Worm (Caenorhabditis elegans) whole organism, L2 larva: ENCODE measurements around the gene srm-1.

ENCODE experiments used
- C34F6.9 ChIP-seq: fragments of 150-350 bp; optimal IDR thresholded peaks from 2 replicates; lab custom pipeline; 2014; ENCODE audit warnings: missing biosample characterization, missing genetic modification characterization
- F13H6.1 ChIP-seq: sonication (generic microtip); optimal IDR thresholded peaks from 2 replicates; lab custom pipeline; 2016; ENCODE audit warnings: missing genetic modification characterization, missing compliant biosample characterization
- Y55F3AM.14 ChIP-seq: fragments of 200-800 bp; sonication (Bioruptor generic); optimal IDR thresholded peaks from 2 replicates; lab custom pipeline; 2018; ENCODE audit warnings: mild to moderate bottlenecking, missing genetic modification characterization, missing compliant biosample characterization
- ZK546.5 ChIP-seq: sonication (generic microtip); optimal IDR thresholded peaks from 2 replicates; lab custom pipeline; 2017; ENCODE audit warnings: missing biosample characterization, missing genetic modification characterization
- alr-1 ChIP-seq: fragments of 150-350 bp; optimal IDR thresholded peaks from 2 replicates; lab custom pipeline; 2014; ENCODE audit warnings: missing biosample characterization, missing genetic modification characterization
- aly-2 ChIP-seq: fragments of 150-350 bp; optimal IDR thresholded peaks from 2 replicates; lab custom pipeline; 2014; ENCODE audit warnings: missing biosample characterization, missing genetic modification characterization
- ama-1 ChIP-seq: fragments of 150-350 bp; optimal IDR thresholded peaks from 2 replicates; lab custom pipeline; 2018; ENCODE audit warnings: inconsistent platforms
- blmp-1 ChIP-seq: sonication (generic microtip); optimal IDR thresholded peaks from 2 replicates; lab custom pipeline; 2017; ENCODE audit warnings: missing genetic modification characterization, mild to moderate bottlenecking, missing compliant biosample characterization, antibody characterized with exemption, moderate library complexity; ENCODE audit not compliant: insufficient read depth
- ceh-16 ChIP-seq: fragments of 150-350 bp; optimal IDR thresholded peaks from 2 replicates; lab custom pipeline; 2014; ENCODE audit warnings: missing biosample characterization, missing genetic modification characterization
- ceh-82 ChIP-seq: fragments of 150-350 bp; optimal IDR thresholded peaks from 2 replicates; lab custom pipeline; 2014; ENCODE audit warnings: missing biosample characterization, missing genetic modification characterization
- dmd-4 ChIP-seq: sonication (generic microtip); optimal IDR thresholded peaks from 2 replicates; lab custom pipeline; 2017; ENCODE audit warnings: missing biosample characterization, missing genetic modification characterization
- egl-27 ChIP-seq: sonication (generic microtip); optimal IDR thresholded peaks from 3 replicates; lab custom pipeline; 2017; ENCODE audit warnings: missing biosample characterization, missing genetic modification reagents, missing genetic modification characterization
- elt-3 ChIP-seq: sonication (generic microtip); optimal IDR thresholded peaks from 2 replicates; lab custom pipeline; 2017; ENCODE audit warnings: missing biosample characterization, missing genetic modification characterization
- fos-1 ChIP-seq: fragments of 150-350 bp; optimal IDR thresholded peaks from 2 replicates; lab custom pipeline; 2014; ENCODE audit warnings: missing biosample characterization, missing genetic modification characterization
- lin-11 ChIP-seq: fragments of 150-350 bp; sonication (generic microtip); optimal IDR thresholded peaks from 2 replicates; lab custom pipeline; 2014; ENCODE audit warnings: missing biosample characterization, missing genetic modification characterization, inconsistent platforms, mixed read lengths
- lin-13 ChIP-seq: fragments of 150-350 bp; optimal IDR thresholded peaks from 2 replicates; lab custom pipeline; 2014; ENCODE audit warnings: missing biosample characterization, missing genetic modification reagents, missing genetic modification characterization
- lsy-2 ChIP-seq, 2 experiments: fragments of 150-350 bp in 1 of 2; sonication (generic microtip) in 1 of 2; optimal IDR thresholded peaks; 2 replicates each; lab custom pipeline; 2014 to 2017; ENCODE audit warnings: missing biosample characterization in 2 of 2, missing genetic modification characterization in 2 of 2
- mbf-1 ChIP-seq: sonication (generic microtip); optimal IDR thresholded peaks from 2 replicates; lab custom pipeline; 2017; ENCODE audit warnings: missing biosample characterization, missing genetic modification characterization
- mdl-1 ChIP-seq, 2 experiments: fragments of 150-350 bp in 1 of 2; sonication (generic microtip) in 1 of 2; optimal IDR thresholded peaks; 2 replicates each; lab custom pipeline; 2017; ENCODE audit warnings: missing biosample characterization in 2 of 2, missing genetic modification characterization in 2 of 2
- nhr-10 ChIP-seq: sonication (generic microtip); optimal IDR thresholded peaks from 2 replicates; lab custom pipeline; 2017; ENCODE audit warnings: missing biosample characterization, missing genetic modification characterization
- nhr-12 ChIP-seq: fragments of 150-350 bp; optimal IDR thresholded peaks from 2 replicates; lab custom pipeline; 2014; ENCODE audit warnings: missing biosample characterization, missing genetic modification characterization
- nhr-129 ChIP-seq: fragments of 150-350 bp; optimal IDR thresholded peaks from 2 replicates; lab custom pipeline; 2014; ENCODE audit warnings: missing biosample characterization, missing genetic modification characterization
- nhr-21 ChIP-seq: fragments of 150-350 bp; optimal IDR thresholded peaks from 2 replicates; lab custom pipeline; 2014; ENCODE audit warnings: missing biosample characterization, missing genetic modification characterization
- nhr-23 ChIP-seq: fragments of 150-350 bp; optimal IDR thresholded peaks from 2 replicates; lab custom pipeline; 2014; ENCODE audit warnings: missing biosample characterization, missing genetic modification reagents, missing genetic modification characterization
- nhr-237 ChIP-seq: fragments of 150-350 bp; optimal IDR thresholded peaks from 2 replicates; lab custom pipeline; 2014; ENCODE audit warnings: missing biosample characterization, missing genetic modification characterization
- nhr-25 ChIP-seq: fragments of 150-350 bp; sonication (generic microtip); optimal IDR thresholded peaks from 3 replicates; lab custom pipeline; 2014; ENCODE audit warnings: missing biosample characterization, missing genetic modification characterization
- nhr-6 ChIP-seq: fragments of 150-350 bp; optimal IDR thresholded peaks from 2 replicates; lab custom pipeline; 2014; ENCODE audit warnings: missing biosample characterization, missing genetic modification characterization
- nhr-77 ChIP-seq: fragments of 150-350 bp; optimal IDR thresholded peaks from 2 replicates; lab custom pipeline; 2014; ENCODE audit warnings: missing biosample characterization, missing genetic modification characterization
- peb-1 ChIP-seq: fragments of 150-350 bp; optimal IDR thresholded peaks from 2 replicates; lab custom pipeline; 2014; ENCODE audit warnings: missing biosample characterization, missing genetic modification characterization
- skn-1 ChIP-seq: sonication (generic microtip); optimal IDR thresholded peaks from 2 replicates; lab custom pipeline; 2017; ENCODE audit warnings: missing biosample characterization, missing genetic modification characterization
- sma-3 ChIP-seq: sonication (generic microtip); optimal IDR thresholded peaks from 2 replicates; lab custom pipeline; 2016; ENCODE audit warnings: missing genetic modification reagents, missing genetic modification characterization, missing compliant biosample characterization
- sma-9 ChIP-seq, 2 experiments: fragments of 150-350 bp in 1 of 2; sonication (generic microtip) in 1 of 2; optimal IDR thresholded peaks; 2 replicates each; lab custom pipeline; 2014 to 2016; ENCODE audit warnings: missing genetic modification characterization in 2 of 2, mild to moderate bottlenecking in 1 of 2, missing biosample characterization in 1 of 2, missing compliant biosample characterization in 1 of 2, missing genetic modification reagents in 1 of 2, moderate library complexity in 1 of 2
- snpc-4 ChIP-seq: fragments of 150-350 bp; optimal IDR thresholded peaks from 2 replicates; lab custom pipeline; 2014; ENCODE audit warnings: missing biosample characterization, missing genetic modification characterization
- unc-39 ChIP-seq: fragments of 150-350 bp; optimal IDR thresholded peaks from 2 replicates; lab custom pipeline; 2014; ENCODE audit warnings: missing biosample characterization, missing genetic modification characterization
- unc-55 ChIP-seq: fragments of 150-350 bp; sonication (generic microtip); optimal IDR thresholded peaks from 3 replicates; lab custom pipeline; 2014; ENCODE audit warnings: missing biosample characterization, missing genetic modification reagents, missing genetic modification characterization
- zag-1 ChIP-seq: fragments of 150-350 bp; optimal IDR thresholded peaks from 2 replicates; lab custom pipeline; 2014; ENCODE audit warnings: missing biosample characterization, missing genetic modification characterization
- ztf-1 ChIP-seq: fragments of 200-800 bp; sonication (Bioruptor generic); conservative IDR thresholded peaks from 2 replicates; pipeline ENCODE4 v1.3.6; 2022; ENCODE audit warnings: missing genetic modification characterization, missing compliant biosample characterization
- ztf-11 ChIP-seq: sonication (generic microtip); optimal IDR thresholded peaks from 2 replicates; lab custom pipeline; 2017; ENCODE audit warnings: missing biosample characterization, missing genetic modification characterization
- ztf-4 ChIP-seq: fragments of 150-350 bp; optimal IDR thresholded peaks from 2 replicates; lab custom pipeline; 2014; ENCODE audit warnings: missing biosample characterization, missing genetic modification characterization

srm-1 gene

DNA sequence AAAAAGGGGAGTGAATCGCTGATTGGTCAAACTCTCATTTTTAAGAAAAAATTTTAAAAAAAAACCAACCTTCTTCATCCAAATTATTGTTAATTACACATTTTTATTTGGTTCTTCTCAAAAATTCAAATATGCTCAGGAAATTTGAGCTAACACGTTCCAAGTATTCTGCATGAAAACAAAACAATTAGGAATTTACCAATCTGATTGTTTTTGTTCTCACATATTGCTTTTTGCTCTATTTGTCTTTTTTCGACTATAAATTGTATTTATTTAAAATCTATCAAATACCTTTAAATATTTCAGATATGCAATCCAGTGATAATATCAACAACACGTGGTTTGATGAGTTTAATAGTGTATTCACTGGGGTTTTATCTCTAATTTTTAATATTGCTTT lies at the start of gene srm-1:
Gene srm-1, plus strand, starts transcription at position 301 of the 400 bp plus-strand sequence.
- TF ChIP-seq nhr-23: no peak
- TF ChIP-seq lsy-2 (tag; optimal IDR thresholded peaks at IDR 0.05; lab: Kevin White, UChicago): no peak
- no peak for TF ChIP-seq fos-1
- no peak for TF ChIP-seq ama-1
- TF ChIP-seq nhr-237 (tag; lab: Kevin White, UChicago): no peak
- TF ChIP-seq F13H6.1 (tag; lab: Kevin White, UChicago): no peak
- no peak for TF ChIP-seq Y55F3AM.14
- TF ChIP-seq dmd-4 (tag; lab: Kevin White, UChicago): no peak
- TF ChIP-seq nhr-6 (tag; lab: Kevin White, UChicago): no peak
- TF ChIP-seq nhr-129 (tag; lab: Kevin White, UChicago): no peak
- TF ChIP-seq unc-39 (tag; lab: Kevin White, UChicago): no peak
- no peak for TF ChIP-seq nhr-77 (tag; lab: Kevin White, UChicago)
- TF ChIP-seq peb-1: no peak
- no peak for TF ChIP-seq nhr-25 (tag; lab: Kevin White, UChicago)
- TF ChIP-seq skn-1 (tag; lab: Kevin White, UChicago): no peak
- TF ChIP-seq alr-1 (tag; lab: Kevin White, UChicago): no peak
- no peak for TF ChIP-seq zag-1 (tag; lab: Kevin White, UChicago)
- no peak for TF ChIP-seq sma-9 (GFP tag; optimal IDR thresholded peaks at IDR 0.05; lab: Kevin White, UChicago)
- TF ChIP-seq sma-9 (tag; optimal IDR thresholded peaks at IDR 0.05; lab: Kevin White, UChicago): no peak

DNA sequence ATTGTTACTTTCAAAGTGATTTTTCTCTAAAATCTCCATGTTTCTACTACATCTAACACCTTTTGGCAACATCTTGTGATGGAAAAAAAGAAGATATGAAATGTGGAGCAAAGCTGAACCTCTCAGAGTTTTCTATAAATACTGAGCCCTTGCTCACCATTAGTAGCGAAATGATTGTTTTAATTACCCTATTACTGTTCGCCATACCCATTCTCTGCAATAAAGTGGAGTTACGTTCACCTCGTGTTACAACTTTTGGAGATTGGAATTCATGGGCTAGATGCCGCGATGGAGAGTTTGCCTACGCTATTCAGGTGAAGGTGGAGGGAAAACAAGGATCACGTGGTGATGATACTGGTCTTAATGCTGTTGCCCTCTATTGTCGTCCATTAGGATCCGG lies 48.5 kb upstream of the srm-1 start, which contains the start of gene txt-3:
Gene txt-3, plus strand, starts transcription at position 125 of the 400 bp plus-strand sequence.
- TF ChIP-seq mdl-1 (tag; optimal IDR thresholded peaks at IDR 0.05; lab: Kevin White, UChicago): no peak
- no peak for TF ChIP-seq ceh-16 (tag; lab: Kevin White, UChicago)

DNA sequence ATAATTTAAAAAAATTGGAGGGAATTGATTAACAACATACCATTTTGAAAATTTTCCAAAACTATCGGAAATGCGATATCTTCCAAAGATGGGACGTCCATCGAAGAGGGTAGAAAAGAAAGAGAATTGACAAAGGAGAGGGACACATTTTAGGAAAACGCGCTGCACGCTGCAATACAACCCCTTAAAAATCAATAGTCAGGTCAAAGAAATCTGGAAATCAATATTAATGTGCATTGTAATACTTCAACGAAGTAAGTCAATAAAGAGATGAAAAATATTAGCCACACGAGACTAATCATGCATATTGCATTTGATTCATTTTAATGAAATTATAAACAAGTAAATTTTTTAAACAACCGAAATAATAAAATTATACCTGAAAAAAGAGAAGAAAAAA lies 42.9 kb upstream of the srm-1 start, which contains the start of gene Y9C9A.13:
Gene Y9C9A.13, minus strand, starts transcription at position 101 of the 400 bp plus-strand sequence.
- TF ChIP-seq zag-1 (tag; lab: Kevin White, UChicago): no peak
- TF ChIP-seq nhr-237 (tag; lab: Kevin White, UChicago): no peak
- no peak for TF ChIP-seq ZK546.5 (tag; lab: Kevin White, UChicago)
- TF ChIP-seq mbf-1 (tag; lab: Kevin White, UChicago): no peak
- TF ChIP-seq unc-39 (tag; lab: Kevin White, UChicago): no peak
- no peak for TF ChIP-seq nhr-12 (tag; lab: Kevin White, UChicago)
- TF ChIP-seq blmp-1: no peak
- TF ChIP-seq ztf-1 (GFP tag; lab: Robert Waterston, UW): no peak
- TF ChIP-seq F13H6.1 (tag; lab: Kevin White, UChicago): no peak
- no peak for TF ChIP-seq ceh-82 (tag; lab: Kevin White, UChicago)
- no peak for TF ChIP-seq nhr-25 (tag; lab: Kevin White, UChicago)
- no peak for TF ChIP-seq egl-27 (tag; lab: Kevin White, UChicago)

DNA sequence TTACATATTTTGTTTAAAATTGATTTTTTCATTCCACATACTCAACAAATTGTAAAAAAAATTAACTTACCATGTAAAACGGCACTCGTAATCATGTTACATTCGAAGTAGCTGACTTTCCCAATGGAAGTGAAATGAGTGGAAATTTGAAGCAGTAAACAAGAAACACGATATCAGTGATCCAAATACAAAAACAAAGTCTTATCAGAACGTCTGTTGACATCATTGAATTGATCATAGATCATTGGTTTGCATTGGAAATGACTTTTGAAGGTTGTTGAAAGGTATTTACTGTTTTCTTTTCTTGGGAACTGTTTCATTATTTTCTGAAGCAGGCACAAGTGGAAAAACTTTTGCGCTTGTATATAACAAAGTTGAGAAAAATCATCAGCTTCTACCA lies 36.3 kb upstream of the srm-1 start, which contains the start of gene Y9C9A.16:
Gene Y9C9A.16, minus strand, starts transcription at position 131 of the 400 bp plus-strand sequence.
- TF ChIP-seq elt-3 (tag; lab: Kevin White, UChicago) (no peak), snpc-4 (tag; lab: Kevin White, UChicago) (no peak), nhr-21 (no peak), F13H6.1 (tag; lab: Kevin White, UChicago) (no peak), dmd-4 (tag; lab: Kevin White, UChicago) (no peak), nhr-10 (tag; lab: Kevin White, UChicago) (no peak), ztf-4 (tag; lab: Kevin White, UChicago) (no peak)
- TF ChIP-seq, all 48 proteins: peak for 0

DNA sequence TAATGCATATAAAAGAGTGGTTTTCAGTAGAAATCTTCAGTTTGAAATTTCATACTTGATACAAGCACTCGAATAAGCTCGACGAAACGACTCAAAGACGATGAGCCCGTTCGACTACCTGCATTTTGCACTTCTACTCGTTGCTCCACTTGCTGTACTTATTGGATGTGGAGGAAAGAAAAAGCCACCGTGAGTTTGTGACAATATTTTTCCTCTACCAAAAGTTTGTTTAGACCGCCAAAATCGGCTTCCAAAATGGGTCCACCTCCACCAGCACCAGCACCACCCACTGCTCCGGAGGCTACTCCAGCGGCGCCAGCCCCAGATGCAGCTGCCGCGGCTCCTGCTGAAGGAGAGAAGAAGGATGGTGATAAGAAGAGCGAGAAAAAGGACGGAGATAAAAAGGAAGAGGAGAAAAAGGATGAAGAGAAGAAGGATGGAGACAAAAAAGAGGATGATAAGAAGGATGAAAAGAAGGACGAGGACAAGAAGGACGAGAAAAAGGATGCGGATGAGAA lies 35.1 kb upstream of the srm-1 start, which contains the start of gene E03H12.5:
Gene E03H12.5, plus strand, starts transcription at position 51 of the 518 bp plus-strand sequence.
- TF ChIP-seq fos-1: no peak
- TF ChIP-seq peb-1: no peak
- TF ChIP-seq lin-13: no peak
- TF ChIP-seq lin-11 (tag; lab: Kevin White, UChicago): no peak
- no peak for TF ChIP-seq ZK546.5 (tag; lab: Kevin White, UChicago)
- no peak for TF ChIP-seq ztf-11 (tag; lab: Kevin White, UChicago)
- TF ChIP-seq snpc-4 (tag; lab: Kevin White, UChicago): no peak
- no peak for TF ChIP-seq sma-9 (GFP tag; optimal IDR thresholded peaks at IDR 0.05; lab: Kevin White, UChicago)
- TF ChIP-seq sma-9 (tag; optimal IDR thresholded peaks at IDR 0.05; lab: Kevin White, UChicago): no peak
- TF ChIP-seq elt-3 (tag; lab: Kevin White, UChicago): no peak
- no peak for TF ChIP-seq C34F6.9
- TF ChIP-seq ceh-16 (tag; lab: Kevin White, UChicago): no peak
- no peak for TF ChIP-seq aly-2 (tag; lab: Kevin White, UChicago)
- no peak for TF ChIP-seq skn-1 (tag; lab: Kevin White, UChicago)
- TF ChIP-seq unc-55 (GFP tag; lab: Kevin White, UChicago): no peak
- no peak for TF ChIP-seq blmp-1
- no peak for TF ChIP-seq F13H6.1 (tag; lab: Kevin White, UChicago)
- TF ChIP-seq mdl-1 (tag; optimal IDR thresholded peaks at IDR 0.05; lab: Kevin White, UChicago): no peak
- TF ChIP-seq sma-3: no peak
- TF ChIP-seq mbf-1 (tag; lab: Kevin White, UChicago): no peak
